Worm (Caenorhabditis elegans): ENCODE data around the gene clec-20.

DNA sequence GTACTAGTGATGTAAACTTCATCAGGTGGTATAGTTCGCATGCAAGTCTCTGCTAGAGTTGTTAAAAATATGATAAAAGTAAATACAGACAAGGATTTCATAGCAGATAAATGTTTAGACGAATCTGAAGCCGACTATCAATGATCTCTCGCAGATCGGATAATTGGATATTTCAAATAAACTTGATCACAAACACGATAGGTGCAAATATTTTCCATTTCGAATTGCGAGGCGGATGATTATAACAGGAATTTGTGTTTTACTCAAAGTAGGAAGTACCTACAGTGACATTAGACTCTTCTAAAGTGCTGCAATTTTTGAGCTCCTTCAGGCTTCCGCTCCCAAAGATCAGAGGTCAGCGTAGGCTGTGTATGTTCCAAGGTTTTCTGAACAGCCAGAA lies 5.2 kb downstream of the clec-20 start, which contains the start of gene T07H3.7:
- no peak for TF ChIP-seq F10E7.11 (tag; optimal IDR thresholded peaks at IDR 0.05)
- no peak for TF ChIP-seq tbx-9 (tag; optimal IDR thresholded peaks at IDR 0.05; ENCODE audit: borderline replicate concordance)
- TF ChIP-seq unc-130 (GFP tag; optimal IDR thresholded peaks at IDR 0.05), result no peak
- no peak for TF ChIP-seq hmg-20 (GFP tag; IDR thresholded peaks at IDR 0.05)
- TF ChIP-seq gei-17 (GFP tag; optimal IDR thresholded peaks at IDR 0.05), result no peak

Data from whole organism, young adult.